Fruit fly (Drosophila melanogaster): ENCODE results near the gene CG17202.

DNA sequence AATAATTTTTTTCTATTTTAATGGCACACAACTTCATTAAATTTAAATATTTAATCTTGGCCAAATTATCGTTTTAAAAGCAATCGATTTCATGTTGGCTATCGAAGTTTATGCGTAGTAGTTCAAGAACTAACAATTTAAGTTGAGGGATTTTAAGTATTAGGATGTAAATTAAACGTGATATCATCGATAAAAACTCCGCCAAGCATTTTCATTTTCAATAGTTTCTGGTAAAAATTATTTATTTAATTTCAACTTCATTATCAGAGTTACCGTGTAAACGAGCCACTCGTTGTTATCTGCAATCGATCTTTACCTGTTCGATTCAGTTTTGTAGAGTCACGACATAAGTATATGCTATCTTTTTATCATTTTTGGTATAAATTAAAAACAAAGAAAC lies 19.6 kb upstream of the CG17202 start:
- TF ChIP-seq cyc (GFP tag; optimal IDR thresholded peaks at IDR 0.05), result peak; percentile 99
- TF ChIP-seq pdm3 (GFP tag; optimal IDR thresholded peaks at IDR 0.05), result peak; percentile 93
- peak; percentile 95 for TF ChIP-seq CG6808 (GFP tag; optimal IDR thresholded peaks at IDR 0.05)
- peak; percentile 95 for TF ChIP-seq OdsH (GFP tag; optimal IDR thresholded peaks at IDR 0.05)
- TF ChIP-seq Sox15 (GFP tag; optimal IDR thresholded peaks at IDR 0.05), result peak; percentile 90
- TF ChIP-seq vri (GFP tag; optimal IDR thresholded peaks at IDR 0.05), result peak; percentile 95
- peak; percentile 99 for TF ChIP-seq CG11762 (GFP tag; optimal IDR thresholded peaks at IDR 0.05; ENCODE audit: insufficient read depth)
- TF ChIP-seq CG9139 (GFP tag; optimal IDR thresholded peaks at IDR 0.05), result peak; percentile 96
- TF ChIP-seq eg (GFP tag; IDR thresholded peaks at IDR 0.05), result peak; percentile 98
- TF ChIP-seq Hr4 (GFP tag; optimal IDR thresholded peaks at IDR 0.05), result peak; percentile 93
- TF ChIP-seq Sox102F (GFP tag; optimal IDR thresholded peaks at IDR 0.05), result peak; percentile 98
- peak; percentile 96 for TF ChIP-seq CG6792 (GFP tag; optimal IDR thresholded peaks at IDR 0.05)
- peak; percentile 94 for TF ChIP-seq net (GFP tag; optimal IDR thresholded peaks at IDR 0.05)
- TF ChIP-seq CG16779 (tag; optimal IDR thresholded peaks at IDR 0.05), result peak; percentile 92

Measured in whole organism, prepupa.